In the genomic region with DNA sequence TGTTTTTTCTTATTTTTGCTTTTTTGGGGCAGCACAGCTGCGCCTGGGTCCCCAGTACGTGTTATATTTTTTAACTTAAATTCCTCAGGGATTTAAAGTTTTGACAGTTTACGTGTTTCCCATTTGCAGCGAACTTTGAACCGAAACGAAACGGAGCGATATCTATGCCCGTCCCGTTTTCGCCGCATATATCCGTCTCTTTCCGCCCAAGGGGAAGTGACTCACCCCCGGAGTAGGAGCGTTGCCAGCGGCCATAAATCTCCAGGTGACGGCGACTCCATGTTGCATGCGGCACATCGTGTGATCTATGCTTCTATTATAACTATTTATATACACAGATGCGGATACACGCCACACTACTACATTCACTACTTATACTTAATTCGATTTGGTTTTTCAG, we compare ENCODE assay signal across 1 fruit fly cellular context.
TF ChIP-seq lines count a peak whose summit lies in the region.

No protein-coding gene starts in this region.

TF ChIP-seq in whole organism, embryonic, 481 proteins besides CTCF, POLR2A, EP300 and RAD21 (continued from another document):
- TF ChIP-seq caup (GFP tag; optimal IDR thresholded peaks at IDR 0.05; lab: Kevin White, UChicago; ENCODE audit: severe bottlenecking) (no peak), fd96Cb (tag; optimal IDR thresholded peaks at IDR 0.05; lab: Kevin White, UChicago) (no peak), CG17359 (tag; optimal IDR thresholded peaks at IDR 0.05; lab: Kevin White, UChicago) (no peak), sens (GFP tag; lab: Kevin White, UChicago) (peak; percentile 69), gsb-n (tag; optimal IDR thresholded peaks at IDR 0.05; lab: Kevin White, UChicago) (peak; percentile 51), Poxn (GFP tag; IDR thresholded peaks at IDR 0.05; lab: Robert Waterston, UW) (no peak), exex (tag; optimal IDR thresholded peaks at IDR 0.05; lab: Kevin White, UChicago) (no peak), CG4360 (GFP tag; IDR thresholded peaks at IDR 0.05; lab: Robert Waterston, UW) (no peak), CG1832 (GFP tag; optimal IDR thresholded peaks at IDR 0.05; lab: Kevin White, UChicago) (peak; percentile 71), wek (GFP tag; optimal IDR thresholded peaks at IDR 0.05; lab: Kevin White, UChicago) (no peak)
